Fruit fly (Drosophila melanogaster) whole organism, embryonic: Measurements from ENCODE around the gene ND-39.

Source experiments
- Aef1 ChIP-seq: fragments of 200-800 bp; sonication (Bioruptor generic); IDR thresholded peaks from 3 replicates; pipeline ENCODE4 v1.3.6; 2022; ENCODE audit warnings: missing biosample characterization, missing genetic modification characterization
- B-H2 ChIP-seq: fragments of 200-800 bp; sonication (Bioruptor generic); optimal IDR thresholded peaks from 2 replicates; lab custom pipeline; 2018; ENCODE audit warnings: missing biosample characterization, mild to moderate bottlenecking, missing genetic modification characterization
- Blimp-1 ChIP-seq: fragments of 200-800 bp; sonication (Bioruptor generic); optimal IDR thresholded peaks from 3 replicates; lab custom pipeline; 2018; ENCODE audit warnings: missing biosample characterization, missing genetic modification characterization, mild to moderate bottlenecking, moderate library complexity, missing genetic modification reagents
- Bteb2 ChIP-seq: fragments of 200-800 bp; sonication (Bioruptor generic); optimal IDR thresholded peaks from 2 replicates; lab custom pipeline; 2016; ENCODE audit warnings: missing biosample characterization, missing genetic modification characterization
- CG11696 ChIP-seq: fragments of 200-800 bp; sonication (Bioruptor generic); IDR thresholded peaks from 2 replicates; pipeline ENCODE4 v1.3.6; 2022; ENCODE audit warnings: missing biosample characterization, missing genetic modification characterization
- CG12299 ChIP-seq: fragments of 200-800 bp; sonication (Bioruptor generic); optimal IDR thresholded peaks from 2 replicates; lab custom pipeline; 2018; ENCODE audit warnings: missing biosample characterization, mild to moderate bottlenecking, missing genetic modification characterization
- CG14050 ChIP-seq: fragments of 200-800 bp; sonication (Bioruptor generic); IDR thresholded peaks from 3 replicates; pipeline ENCODE4 v1.3.6; 2022; ENCODE audit warnings: missing biosample characterization, missing genetic modification characterization
- CG16813 ChIP-seq: fragments of 200-800 bp; sonication (Bioruptor generic); IDR thresholded peaks from 3 replicates; pipeline ENCODE4 v1.3.6; 2022; ENCODE audit warnings: missing biosample characterization, missing genetic modification characterization; ENCODE audit not compliant: partially characterized antibody
- CG16815 ChIP-seq: fragments of 200-800 bp; sonication (Bioruptor generic); optimal IDR thresholded peaks from 3 replicates; lab custom pipeline; 2017; ENCODE audit warnings: missing biosample characterization, mild to moderate bottlenecking, missing genetic modification characterization
- CG18262 ChIP-seq: fragments of 200-800 bp; optimal IDR thresholded peaks from 3 replicates; lab custom pipeline; 2019; ENCODE audit warnings: missing biosample characterization, mild to moderate bottlenecking, missing genetic modification characterization, moderate library complexity
- CG2712 ChIP-seq: fragments of 200-800 bp; optimal IDR thresholded peaks from 3 replicates; lab custom pipeline; 2019; ENCODE audit warnings: missing biosample characterization, mild to moderate bottlenecking, missing genetic modification characterization, moderate library complexity
- CG31224 ChIP-seq: fragments of 200-800 bp; sonication (Bioruptor generic); IDR thresholded peaks from 2 replicates; pipeline ENCODE4 v1.3.6; 2022; ENCODE audit warnings: missing biosample characterization, missing genetic modification characterization
- CG3281 ChIP-seq: fragments of 200-800 bp; sonication (Bioruptor generic); optimal IDR thresholded peaks from 3 replicates; lab custom pipeline; 2017; ENCODE audit warnings: missing biosample characterization, mild to moderate bottlenecking, missing genetic modification characterization
- CG3726 ChIP-seq: fragments of 200-800 bp; sonication (Bioruptor generic); IDR thresholded peaks from 3 replicates; pipeline ENCODE4, ENCODE4 v1.3.6; 2022; ENCODE audit warnings: missing biosample characterization, missing genetic modification characterization
- CG4282 ChIP-seq: fragments of 200-800 bp; sonication (Bioruptor generic); optimal IDR thresholded peaks from 2 replicates; lab custom pipeline; 2016; ENCODE audit warnings: missing biosample characterization, missing genetic modification characterization
- CG4617 ChIP-seq: fragments of 200-800 bp; sonication (Bioruptor generic); optimal IDR thresholded peaks from 3 replicates; lab custom pipeline; 2016; ENCODE audit warnings: missing biosample characterization, missing genetic modification characterization, borderline replicate concordance
- CG6765 ChIP-seq: fragments of 200-800 bp; sonication (Bioruptor generic); optimal IDR thresholded peaks from 3 replicates; lab custom pipeline; 2017; ENCODE audit warnings: missing biosample characterization, mild to moderate bottlenecking, missing genetic modification characterization
- CG7745 ChIP-seq: fragments of 200-800 bp; sonication (Bioruptor generic); optimal IDR thresholded peaks from 2 replicates; lab custom pipeline; 2018; ENCODE audit warnings: missing biosample characterization, mild to moderate bottlenecking, missing genetic modification characterization, moderate library complexity
- CG7963 ChIP-seq: fragments of 200-800 bp; sonication (Bioruptor generic); IDR thresholded peaks from 3 replicates; pipeline ENCODE4 v1.3.6; 2022; ENCODE audit warnings: missing biosample characterization, missing genetic modification characterization; ENCODE audit not compliant: partially characterized antibody
- CG8089 ChIP-seq: fragments of 200-800 bp; sonication (Bioruptor generic); optimal IDR thresholded peaks from 3 replicates; lab custom pipeline; 2016; ENCODE audit warnings: missing biosample characterization, missing genetic modification characterization
- CG8359 ChIP-seq: fragments of 200-800 bp; sonication (Bioruptor generic); optimal IDR thresholded peaks from 2 replicates; lab custom pipeline; 2017; ENCODE audit warnings: missing biosample characterization, mild to moderate bottlenecking, missing genetic modification characterization, borderline replicate concordance
- CG8944 ChIP-seq: fragments of 200-800 bp; sonication (Bioruptor generic); optimal IDR thresholded peaks from 3 replicates; lab custom pipeline; 2016; ENCODE audit warnings: missing biosample characterization, missing genetic modification characterization
- CG9932 ChIP-seq: fragments of 200-800 bp; sonication (Bioruptor generic); IDR thresholded peaks from 2 replicates; pipeline ENCODE4 v1.3.6; 2022; ENCODE audit warnings: missing biosample characterization, missing genetic modification characterization
- Ets65A ChIP-seq: fragments of 200-800 bp; sonication (Bioruptor generic); peaks from one replicate; lab custom pipeline; 2016; ENCODE audit warnings: missing biosample characterization, missing genetic modification characterization
- Fer2 ChIP-seq: fragments of 200-800 bp; sonication (Bioruptor generic); optimal IDR thresholded peaks from 2 replicates; lab custom pipeline; 2018; ENCODE audit warnings: missing biosample characterization, mild to moderate bottlenecking, missing genetic modification characterization, moderate library complexity
- Hmr ChIP-seq: fragments of 200-800 bp; sonication (Bioruptor generic); optimal IDR thresholded peaks from 3 replicates; lab custom pipeline; 2017; ENCODE audit warnings: mild to moderate bottlenecking, missing biosample characterization, missing genetic modification reagents, missing genetic modification characterization
- Hmx ChIP-seq: fragments of 200-800 bp; sonication (Bioruptor generic); optimal IDR thresholded peaks from 2 replicates; lab custom pipeline; 2016; ENCODE audit warnings: missing biosample characterization, missing genetic modification characterization
- Hr3 ChIP-seq: fragments of 200-800 bp; sonication (Bioruptor generic); optimal IDR thresholded peaks from 3 replicates; lab custom pipeline; 2016; ENCODE audit warnings: missing biosample characterization, missing genetic modification characterization
- Hr51 ChIP-seq, 2 experiments: fragments of 200-800 bp; sonication (Bioruptor generic); optimal IDR thresholded peaks; 2 replicates in 1 of 2; 3 replicates in 1 of 2; lab custom pipeline; 2016 to 2018; ENCODE audit warnings: missing biosample characterization in 2 of 2, missing genetic modification characterization in 2 of 2, mild to moderate bottlenecking in 1 of 2, moderate library complexity in 1 of 2
- NC2β ChIP-seq: fragments of 200-800 bp; sonication (Bioruptor generic); optimal IDR thresholded peaks from 2 replicates; lab custom pipeline; 2016; ENCODE audit warnings: missing biosample characterization, missing genetic modification characterization
- Sin3A ChIP-seq: fragments of >200 bp; optimal IDR thresholded peaks from 2 replicates; lab custom pipeline; 2018
- Vsx1 ChIP-seq: fragments of 200-800 bp; sonication (Bioruptor generic); optimal IDR thresholded peaks from 2 replicates; lab custom pipeline; 2017; ENCODE audit warnings: missing biosample characterization, mild to moderate bottlenecking, missing genetic modification characterization, missing genetic modification reagents
- al ChIP-seq: fragments of 200-800 bp; sonication (Bioruptor generic); IDR thresholded peaks from 2 replicates; pipeline ENCODE4 v1.3.6; 2022; ENCODE audit warnings: missing biosample characterization, missing genetic modification characterization
- ash1 ChIP-seq: fragments of 200-800 bp; sonication (Bioruptor generic); optimal IDR thresholded peaks from 2 replicates; lab custom pipeline; 2018; ENCODE audit warnings: missing biosample characterization, mild to moderate bottlenecking, missing genetic modification characterization
- bsh ChIP-seq, 2 experiments: fragments of 200-800 bp; sonication (Bioruptor generic); optimal IDR thresholded peaks; 2 replicates each; lab custom pipeline; 2017 to 2018; ENCODE audit warnings: mild to moderate bottlenecking in 2 of 2, missing biosample characterization in 2 of 2, missing genetic modification characterization in 2 of 2, moderate library complexity in 1 of 2
- cwo ChIP-seq: fragments of 200-800 bp; sonication (Bioruptor generic); optimal IDR thresholded peaks from 3 replicates; lab custom pipeline; 2017; ENCODE audit warnings: missing biosample characterization, missing genetic modification characterization, mild to moderate bottlenecking, moderate library complexity, missing genetic modification reagents
- en ChIP-seq: fragments of 200-800 bp; sonication (Bioruptor generic); optimal IDR thresholded peaks from 2 replicates; lab custom pipeline; 2016; ENCODE audit warnings: missing biosample characterization, missing genetic modification characterization
- fd96Cb ChIP-seq: fragments of 200-800 bp; sonication (Bioruptor generic); optimal IDR thresholded peaks from 2 replicates; lab custom pipeline; 2018; ENCODE audit warnings: missing biosample characterization, mild to moderate bottlenecking, missing genetic modification characterization, moderate library complexity
- grau ChIP-seq: fragments of 200-800 bp; optimal IDR thresholded peaks from 3 replicates; lab custom pipeline; 2019; ENCODE audit warnings: missing biosample characterization, mild to moderate bottlenecking, missing genetic modification characterization, moderate library complexity
- hb ChIP-seq: fragments of 200-800 bp; sonication (Bioruptor generic); IDR thresholded peaks from 3 replicates; pipeline ENCODE4 v1.3.6; 2022; ENCODE audit warnings: missing biosample characterization, missing genetic modification characterization; ENCODE audit not compliant: partially characterized antibody
- her ChIP-seq: fragments of 200-800 bp; sonication (Bioruptor generic); optimal IDR thresholded peaks from 2 replicates; lab custom pipeline; 2016; ENCODE audit warnings: missing biosample characterization, missing genetic modification characterization
- lab ChIP-seq: fragments of 200-800 bp; sonication (Bioruptor generic); optimal IDR thresholded peaks from 3 replicates; lab custom pipeline; 2017; ENCODE audit warnings: missing biosample characterization, missing genetic modification characterization, mild to moderate bottlenecking, moderate library complexity, missing genetic modification reagents
- org-1 ChIP-seq: fragments of 200-800 bp; sonication (Bioruptor generic); optimal IDR thresholded peaks from 2 replicates; lab custom pipeline; 2017; ENCODE audit warnings: missing biosample characterization, missing genetic modification characterization
- pfk ChIP-seq: fragments of 200-800 bp; sonication (Bioruptor generic); optimal IDR thresholded peaks from 2 replicates; lab custom pipeline; 2018; ENCODE audit warnings: missing biosample characterization, mild to moderate bottlenecking, missing genetic modification characterization, moderate library complexity
- pita ChIP-seq: fragments of 200-800 bp; sonication (Bioruptor generic); optimal IDR thresholded peaks from 2 replicates; lab custom pipeline; 2017; ENCODE audit warnings: missing biosample characterization, mild to moderate bottlenecking, missing genetic modification characterization
- rib ChIP-seq: fragments of 200-800 bp; sonication (Bioruptor generic); IDR thresholded peaks from 2 replicates; pipeline ENCODE4 v1.3.6; 2022; ENCODE audit warnings: missing biosample characterization, missing genetic modification characterization
- salm ChIP-seq: fragments of 200-800 bp; sonication (Bioruptor generic); optimal IDR thresholded peaks from 2 replicates; lab custom pipeline; 2018; ENCODE audit warnings: missing biosample characterization, mild to moderate bottlenecking, missing genetic modification characterization
- schlank ChIP-seq: fragments of 200-800 bp; sonication (Bioruptor generic); optimal IDR thresholded peaks from 2 replicates; lab custom pipeline; 2018; ENCODE audit warnings: missing biosample characterization, mild to moderate bottlenecking, missing genetic modification characterization
- sens ChIP-seq: fragments of 200-800 bp; sonication (Bioruptor generic); peaks from one replicate; lab custom pipeline; 2016; ENCODE audit warnings: missing biosample characterization, missing genetic modification characterization
- unpg ChIP-seq: fragments of 200-800 bp; sonication (Bioruptor generic); optimal IDR thresholded peaks from 3 replicates; lab custom pipeline; 2018; ENCODE audit warnings: missing biosample characterization, mild to moderate bottlenecking, missing genetic modification characterization, moderate library complexity

ND-39 gene

DNA sequence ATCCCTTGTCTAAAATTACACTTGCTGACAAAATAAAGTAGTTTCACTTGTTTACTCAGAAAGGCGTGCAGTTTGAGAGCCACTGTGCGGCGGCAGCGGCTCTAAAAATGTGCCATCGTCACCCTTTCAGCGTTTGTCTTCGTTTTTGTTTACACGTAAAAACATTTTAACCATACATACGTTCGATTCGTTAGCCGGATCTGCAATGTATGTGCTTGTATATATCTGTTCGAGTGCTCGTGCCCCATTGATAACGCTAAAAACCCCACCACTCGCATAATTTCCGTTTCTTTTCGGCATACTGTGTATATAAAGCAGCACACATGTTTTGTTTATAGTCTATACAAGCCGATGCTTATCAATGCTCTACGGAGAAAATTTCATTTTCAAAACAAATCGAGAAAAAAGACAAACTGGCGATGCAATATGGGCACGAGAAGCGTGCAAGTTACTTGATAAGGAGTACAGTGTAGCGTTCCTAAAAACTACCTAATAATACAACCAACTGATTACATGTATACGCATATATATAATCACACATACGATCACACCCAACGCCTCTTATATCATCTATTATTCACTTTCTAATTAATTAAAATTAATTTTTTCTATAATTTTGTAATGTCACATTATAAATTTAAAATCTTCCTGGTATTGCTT, 24.8 kb downstream of the ND-39 start:
- TF ChIP-seq grau (tag; lab: Kevin White, UChicago), result peak; percentile 97
- TF ChIP-seq her (GFP tag; lab: Kevin White, UChicago), result peak; percentile 92
- no peak for TF ChIP-seq CG31224 (GFP tag; lab: Robert Waterston, UW)
- no peak for TF ChIP-seq CG3726 (GFP tag; lab: Robert Waterston, UW)
- peak; percentile 38 for TF ChIP-seq CG8359
- TF ChIP-seq rib, result no peak
- no peak for TF ChIP-seq CG8089 (GFP tag; lab: Kevin White, UChicago)
- no peak for TF ChIP-seq CG6765 (GFP tag; lab: Kevin White, UChicago)
- TF ChIP-seq CG9932, result no peak
- TF ChIP-seq org-1 (GFP tag; lab: Kevin White, UChicago), result no peak
- TF ChIP-seq CG4617, result no peak
- no peak for TF ChIP-seq CG3281 (GFP tag; lab: Kevin White, UChicago)
- TF ChIP-seq lab (GFP tag; lab: Kevin White, UChicago), result peak; percentile 31
- no peak for TF ChIP-seq Hmx (GFP tag; lab: Kevin White, UChicago)
- no peak for TF ChIP-seq pita (GFP tag; lab: Kevin White, UChicago)
- TF ChIP-seq Aef1 (GFP tag; lab: Robert Waterston, UW), result no peak
- no peak for TF ChIP-seq hb (GFP tag; lab: Robert Waterston, UW)
- no peak for TF ChIP-seq CG11696 (GFP tag; lab: Robert Waterston, UW)
- TF ChIP-seq CG7745 (tag; lab: Kevin White, UChicago), result peak; percentile 53
- TF ChIP-seq CG14050 (GFP tag; lab: Robert Waterston, UW), result 0 out of 3 replicates have a peak, but pooled peaks have one; percentile 20
- no peak for TF ChIP-seq CG16815 (GFP tag; lab: Kevin White, UChicago)
- peak; percentile 57 for TF ChIP-seq cwo (GFP tag; lab: Kevin White, UChicago)
- TF ChIP-seq Hr51 (GFP tag; optimal IDR thresholded peaks at IDR 0.05; lab: Kevin White, UChicago), result peak in 1 of 2 experiments; percentile 71
- peak; percentile 59 for TF ChIP-seq fd96Cb (tag; lab: Kevin White, UChicago)
- no peak for TF ChIP-seq Sin3A (lab: Kevin White, UChicago)
- TF ChIP-seq ash1 (GFP tag; lab: Kevin White, UChicago), result no peak
- TF ChIP-seq Hmr, result peak; percentile 48
- no peak for TF ChIP-seq Bteb2 (GFP tag; lab: Kevin White, UChicago)
- TF ChIP-seq CG4282 (GFP tag; lab: Kevin White, UChicago), result no peak
- TF ChIP-seq Hr3 (GFP tag; lab: Kevin White, UChicago), result no peak
- TF ChIP-seq CG8944 (GFP tag; lab: Kevin White, UChicago), result no peak
- peak; percentile 63 for TF ChIP-seq unpg
- no peak for TF ChIP-seq al (GFP tag; lab: Robert Waterston, UW)
- no peak for TF ChIP-seq CG7963 (GFP tag; lab: Robert Waterston, UW)
- no peak for TF ChIP-seq pfk (GFP tag; lab: Kevin White, UChicago)
- TF ChIP-seq sens (GFP tag; lab: Kevin White, UChicago), result peak; percentile 81
- peak; percentile 66 for TF ChIP-seq CG18262 (tag; lab: Kevin White, UChicago)
- TF ChIP-seq Fer2 (tag; lab: Kevin White, UChicago), result no peak
- peak; percentile 67 for TF ChIP-seq CG2712 (tag; lab: Kevin White, UChicago)
- TF ChIP-seq bsh (GFP tag; optimal IDR thresholded peaks at IDR 0.05; lab: Kevin White, UChicago), result peak in 1 of 2 experiments; percentile 69
- TF ChIP-seq Ets65A (GFP tag; lab: Kevin White, UChicago), result no peak
- TF ChIP-seq B-H2 (GFP tag; lab: Kevin White, UChicago), result no peak
- no peak for TF ChIP-seq CG12299 (tag; lab: Kevin White, UChicago)
- no peak for TF ChIP-seq schlank (tag; lab: Kevin White, UChicago)
- TF ChIP-seq en (GFP tag; lab: Kevin White, UChicago), result no peak
- TF ChIP-seq CG16813 (GFP tag; lab: Robert Waterston, UW), result no peak
- no peak for TF ChIP-seq Vsx1 (GFP tag; lab: Kevin White, UChicago)
- TF ChIP-seq salm (tag; lab: Kevin White, UChicago), result peak; percentile 23
- TF ChIP-seq NC2β (GFP tag; lab: Kevin White, UChicago), result no peak
- TF ChIP-seq Blimp-1 (GFP tag; lab: Kevin White, UChicago), result peak; percentile 52
